Worm (Caenorhabditis elegans) whole organism, L1 larva: ENCODE results near the gene riok-3.
A peak's percentile ranks its signal among the peaks of the same experiment; 100 is the strongest.

Experiments
- ama-1 ChIP-seq: fragments of 150-350 bp; optimal IDR thresholded peaks from 2 replicates; lab custom pipeline; 2014
- ceh-82 ChIP-seq, 3 experiments: fragments of 150-350 bp in 1 of 3; sonication (generic microtip) in 2 of 3; optimal IDR thresholded peaks; 2 replicates each; lab custom pipeline; 2014 to 2017; ENCODE audit warnings: missing biosample characterization in 3 of 3, missing genetic modification characterization in 3 of 3
- ceh-88 ChIP-seq: fragments of 200-800 bp; sonication (Bioruptor generic); IDR thresholded peaks from 2 replicates; pipeline ENCODE4 v1.3.6; 2022; ENCODE audit warnings: missing genetic modification characterization, missing compliant biosample characterization
- ces-1 ChIP-seq: fragments of 150-350 bp; optimal IDR thresholded peaks from 2 replicates; lab custom pipeline; 2014; ENCODE audit warnings: missing biosample characterization, missing genetic modification reagents, missing genetic modification characterization
- efl-1 ChIP-seq, 4 experiments: fragments of 150-350 bp; optimal IDR thresholded peaks in 3 of 4; peaks in 1 of 4; 1 replicate in 1 of 4; 2 replicates in 3 of 4; lab custom pipeline; 2014; ENCODE audit warnings: missing biosample characterization in 2 of 4, missing genetic modification characterization in 2 of 4, missing genetic modification reagents in 2 of 4
- egl-27 ChIP-seq, 2 experiments: fragments of 150-350 bp in 1 of 2; sonication (generic microtip); optimal IDR thresholded peaks; 3 replicates each; lab custom pipeline; 2017 to 2018; ENCODE audit warnings: missing biosample characterization in 2 of 2, missing genetic modification characterization in 2 of 2, missing genetic modification reagents in 2 of 2
- elt-2 ChIP-seq: sonication (generic microtip); optimal IDR thresholded peaks from 2 replicates; lab custom pipeline; 2016; ENCODE audit warnings: missing genetic modification characterization, mild to moderate bottlenecking, inconsistent platforms, missing compliant biosample characterization, missing genetic modification reagents
- ets-5 ChIP-seq: fragments of 200-800 bp; sonication (Bioruptor generic); IDR thresholded peaks from 2 replicates; pipeline ENCODE4 v1.3.6; 2022; ENCODE audit warnings: missing genetic modification characterization, missing compliant biosample characterization
- fkh-10 ChIP-seq: sonication (generic microtip); optimal IDR thresholded peaks from 2 replicates; lab custom pipeline; 2017; ENCODE audit warnings: missing biosample characterization, missing genetic modification reagents, missing genetic modification characterization
- fkh-4 ChIP-seq: sonication (generic microtip); optimal IDR thresholded peaks from 2 replicates; lab custom pipeline; 2016; ENCODE audit warnings: missing compliant biosample characterization, missing genetic modification characterization, borderline replicate concordance
- grh-1 ChIP-seq: fragments of 200-800 bp; sonication (Bioruptor generic); IDR thresholded peaks from 2 replicates; pipeline ENCODE4 v1.3.6; 2022; ENCODE audit warnings: missing genetic modification reagents, missing genetic modification characterization, missing compliant biosample characterization
- hpl-2 ChIP-seq: fragments of 150-350 bp; optimal IDR thresholded peaks from 2 replicates; lab custom pipeline; 2014; ENCODE audit warnings: missing biosample characterization, missing genetic modification reagents, missing genetic modification characterization
- isw-1 ChIP-seq: fragments of 200-800 bp; sonication (Bioruptor generic); IDR thresholded peaks from 2 replicates; pipeline ENCODE4 v1.3.6; 2022; ENCODE audit warnings: missing genetic modification characterization, missing compliant biosample characterization
- lin-35 ChIP-seq, 2 experiments: fragments of 150-350 bp; optimal IDR thresholded peaks; 2 replicates each; lab custom pipeline; 2014; ENCODE audit warnings: missing biosample characterization in 2 of 2, missing genetic modification characterization in 2 of 2, missing genetic modification reagents in 2 of 2
- lsy-2 ChIP-seq, 2 experiments: fragments of 150-350 bp; optimal IDR thresholded peaks; 2 replicates each; lab custom pipeline; 2014; ENCODE audit warnings: missing biosample characterization in 2 of 2, missing genetic modification characterization in 2 of 2
- mab-9 ChIP-seq: fragments of 200-800 bp; sonication (Bioruptor generic); IDR thresholded peaks from 2 replicates; pipeline ENCODE4 v1.3.6; 2022; ENCODE audit warnings: missing genetic modification reagents, missing genetic modification characterization, missing compliant biosample characterization
- mep-1 ChIP-seq: fragments of 150-350 bp; optimal IDR thresholded peaks from 2 replicates; lab custom pipeline; 2014; ENCODE audit warnings: missing biosample characterization, missing genetic modification characterization
- nhr-237 ChIP-seq: fragments of 150-350 bp; optimal IDR thresholded peaks from 2 replicates; lab custom pipeline; 2014; ENCODE audit warnings: missing biosample characterization, missing genetic modification characterization
- nhr-71 ChIP-seq: sonication (generic microtip); optimal IDR thresholded peaks from 2 replicates; lab custom pipeline; 2016; ENCODE audit warnings: mild to moderate bottlenecking, missing genetic modification characterization, moderate library complexity, missing compliant biosample characterization
- nhr-76 ChIP-seq: sonication (generic microtip); optimal IDR thresholded peaks from 2 replicates; lab custom pipeline; 2017; ENCODE audit warnings: missing biosample characterization, missing genetic modification characterization
- nhr-84 ChIP-seq: sonication (generic microtip); optimal IDR thresholded peaks from 2 replicates; lab custom pipeline; 2017; ENCODE audit warnings: missing biosample characterization, missing genetic modification characterization
- snpc-4 ChIP-seq: fragments of 150-350 bp; optimal IDR thresholded peaks from 2 replicates; lab custom pipeline; 2014; ENCODE audit warnings: missing biosample characterization, missing genetic modification characterization
- snu-23 ChIP-seq: sonication (generic microtip); optimal IDR thresholded peaks from 2 replicates; lab custom pipeline; 2016; ENCODE audit warnings: missing genetic modification characterization, missing compliant biosample characterization
- sptf-1 ChIP-seq: fragments of 150-350 bp; optimal IDR thresholded peaks from 2 replicates; lab custom pipeline; 2014; ENCODE audit warnings: missing biosample characterization, missing genetic modification characterization
- tlp-1 ChIP-seq: fragments of 150-350 bp; optimal IDR thresholded peaks from 2 replicates; lab custom pipeline; 2014; ENCODE audit warnings: missing biosample characterization, missing genetic modification characterization
- unc-130 ChIP-seq: fragments of 150-350 bp; optimal IDR thresholded peaks from 2 replicates; lab custom pipeline; 2017; ENCODE audit warnings: missing biosample characterization, missing genetic modification characterization, inconsistent platforms
- unc-30 ChIP-seq: sonication (generic microtip); optimal IDR thresholded peaks from 2 replicates; lab custom pipeline; 2017; ENCODE audit warnings: missing biosample characterization, missing genetic modification characterization
- unc-62 ChIP-seq: fragments of 150-350 bp; optimal IDR thresholded peaks from 2 replicates; lab custom pipeline; 2014; ENCODE audit warnings: missing biosample characterization, missing genetic modification reagents, missing genetic modification characterization
- zip-4 ChIP-seq: fragments of 200-800 bp; sonication (Bioruptor generic); optimal IDR thresholded peaks from 2 replicates; lab custom pipeline; 2018; ENCODE audit warnings: mild to moderate bottlenecking, missing genetic modification characterization, moderate library complexity, missing compliant biosample characterization

The riok-3 gene

ce11 chrIII:9848083-9848482, 43.3 kb upstream of the riok-3 start, which contains the start of gene mrpl-36 (continued):
- TF ChIP-seq ets-5 (GFP tag; lab: Robert Waterston, UW) (no peak), unc-62 (GFP tag; lab: Kevin White, UChicago) (no peak), nhr-76 (tag; lab: Kevin White, UChicago) (no peak), sptf-1 (tag; lab: Kevin White, UChicago) (no peak), grh-1 (GFP tag; lab: Robert Waterston, UW) (no peak)

- TF ChIP-seq mep-1 (tag; lab: Kevin White, UChicago): no peak
These were observed 41.3 kb upstream of the riok-3 start, which contains the start of gene K11H3.2 for ce11 chrIII:9846093-9846492. TSS of gene K11H3.2 (plus strand) at chrIII:9846393.

DNA sequence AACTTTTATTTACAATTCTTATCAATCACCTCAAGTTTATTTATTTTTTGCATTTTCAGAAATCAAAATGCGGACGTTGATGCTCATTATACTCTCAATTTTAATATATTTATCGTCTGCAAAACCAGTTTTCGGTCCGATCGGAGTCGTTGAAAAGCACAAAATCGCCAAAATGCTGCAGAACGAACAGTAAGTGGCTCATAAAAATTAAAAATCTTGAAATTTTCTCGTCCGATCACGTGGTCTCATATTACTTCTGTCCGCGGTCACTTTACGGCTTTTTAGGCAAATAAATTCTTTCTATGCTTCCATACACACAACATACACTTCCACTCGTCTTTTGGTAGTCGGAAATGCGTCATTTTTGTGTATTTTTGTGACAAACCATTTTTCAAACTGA, 38.9 kb upstream of the riok-3 start, which contains the start of gene K11H3.5:
K11H3.5 (plus strand) TSS at position 54 of the 400 bp plus-strand sequence.
- TF ChIP-seq efl-1 (optimal IDR thresholded peaks at IDR 0.05; lab: Kevin White, UChicago) (no peak), efl-1 (GFP tag; optimal IDR thresholded peaks at IDR 0.05 in 1 of 2; lab: Kevin White, UChicago) (peak in 1 of 2 experiments; percentile 64), unc-30 (tag; lab: Kevin White, UChicago) (no peak), mab-9 (GFP tag; lab: Robert Waterston, UW) (no peak)

ce11 chrIII:9834888-9835287, 30.1 kb upstream of the riok-3 start, which contains the start of gene K11H3.8:
TSS of gene K11H3.8 (plus strand) at chrIII:9835188.
- TF ChIP-seq fkh-10 (GFP tag; lab: Kevin White, UChicago) (no peak), snu-23 (GFP tag; lab: Kevin White, UChicago) (no peak), nhr-76 (tag; lab: Kevin White, UChicago) (no peak), egl-27 (tag; optimal IDR thresholded peaks at IDR 0.05; lab: Kevin White, UChicago) (no peak), fkh-4 (no peak), nhr-237 (tag; lab: Kevin White, UChicago) (no peak), grh-1 (GFP tag; lab: Robert Waterston, UW) (no peak), tlp-1 (tag; lab: Kevin White, UChicago) (no peak), ceh-82 (tag; optimal IDR thresholded peaks at IDR 0.05; lab: Kevin White, UChicago) (no peak), isw-1 (GFP tag; lab: Robert Waterston, UW) (no peak)

DNA sequence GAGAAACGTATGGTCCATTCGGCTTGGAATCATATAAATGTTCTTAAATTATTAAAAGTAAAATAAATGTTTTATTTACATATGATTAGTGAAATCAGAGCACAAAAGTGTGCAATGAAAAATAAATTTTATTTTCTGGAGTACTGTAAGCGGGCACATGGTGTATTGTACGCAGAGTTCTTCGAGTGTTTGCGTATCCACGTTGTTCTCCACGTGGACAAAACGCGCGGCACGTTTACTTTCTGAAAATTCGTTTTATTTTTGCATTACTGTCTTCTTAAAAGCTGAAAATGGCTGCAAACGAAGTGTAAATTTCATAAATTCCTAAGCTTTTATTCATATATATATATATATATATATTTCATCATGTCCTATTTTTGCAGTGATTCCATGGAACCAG, 27.8 kb upstream of the riok-3 start:
- TF ChIP-seq zip-4: no peak
- TF ChIP-seq isw-1 (GFP tag; lab: Robert Waterston, UW): no peak
- TF ChIP-seq lsy-2 (tag; optimal IDR thresholded peaks at IDR 0.05; lab: Kevin White, UChicago): no peak
- TF ChIP-seq ces-1 (GFP tag; lab: Kevin White, UChicago): no peak
- TF ChIP-seq ceh-88 (GFP tag; lab: Robert Waterston, UW): no peak
- TF ChIP-seq efl-1 (optimal IDR thresholded peaks at IDR 0.05; lab: Kevin White, UChicago): no peak
- TF ChIP-seq efl-1 (GFP tag; optimal IDR thresholded peaks at IDR 0.05 in 1 of 2; lab: Kevin White, UChicago): no peak
- no peak for TF ChIP-seq lin-35 (GFP tag; optimal IDR thresholded peaks at IDR 0.05; lab: Kevin White, UChicago)
- no peak for TF ChIP-seq nhr-71 (tag; lab: Kevin White, UChicago)
- TF ChIP-seq snpc-4: no peak
- no peak for TF ChIP-seq hpl-2
- no peak for TF ChIP-seq unc-130
- TF ChIP-seq unc-62 (GFP tag; lab: Kevin White, UChicago): no peak
- TF ChIP-seq ama-1 (lab: Kevin White, UChicago): no peak

ce11 chrIII:9830502-9830901, 25.7 kb upstream of the riok-3 start, which contains the start of gene ZK632.12:
TSS of gene ZK632.12 (plus strand) at chrIII:9830802.
- TF ChIP-seq lsy-2 (tag; optimal IDR thresholded peaks at IDR 0.05; lab: Kevin White, UChicago) (no peak), nhr-84 (no peak), elt-2 (no peak)
